Worm (Caenorhabditis elegans): ENCODE measurements around the gene nhr-184.

DNA sequence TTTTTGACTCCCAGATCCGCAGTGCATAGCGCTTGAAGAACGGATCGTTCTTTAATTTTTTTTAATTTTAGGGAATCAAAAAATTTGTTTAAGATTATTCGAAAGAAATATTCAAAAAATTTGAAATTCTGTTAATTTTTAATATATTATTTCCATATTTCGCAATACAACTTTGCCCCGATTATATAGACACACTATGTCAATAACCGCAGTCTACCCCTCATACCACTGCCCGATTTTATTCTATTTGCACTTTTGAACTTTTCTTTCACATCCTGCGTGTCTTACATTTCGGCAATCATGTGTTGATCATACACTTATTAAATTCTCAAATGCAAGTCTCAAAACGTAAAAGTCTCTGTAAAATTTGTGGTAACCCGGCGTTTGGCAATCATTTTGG lies 4.5 kb upstream of the nhr-184 start, which contains the start of gene nhr-56:
- TF ChIP-seq mls-2 (tag; optimal IDR thresholded peaks at IDR 0.05) (no peak), snpc-4 (tag; optimal IDR thresholded peaks at IDR 0.05) (no peak), elt-1 (tag; optimal IDR thresholded peaks at IDR 0.05; ENCODE audit: borderline replicate concordance, insufficient read depth) (no peak), tbx-8 (GFP tag; optimal IDR thresholded peaks at IDR 0.05) (no peak), mab-5 (tag; optimal IDR thresholded peaks at IDR 0.05) (no peak)

Measured in whole organism, mixed stage, embryonic.